Fruit fly (Drosophila melanogaster) whole organism, adult: ENCODE results near the gene mRpL16.

Experiments used
- CG11617 ChIP-seq: fragments of 200-800 bp; sonication (Bioruptor generic); optimal IDR thresholded peaks from 2 replicates; lab custom pipeline; 2017; ENCODE audit warnings: mild to moderate bottlenecking, missing biosample characterization, missing genetic modification reagents, missing genetic modification characterization
- CG12768 ChIP-seq: fragments of 200-800 bp; sonication (Bioruptor generic); optimal IDR thresholded peaks from 2 replicates; lab custom pipeline; 2017; ENCODE audit warnings: missing biosample characterization, missing genetic modification characterization, mild to moderate bottlenecking, moderate library complexity, missing genetic modification reagents
- CG14711 ChIP-seq: fragments of 200-800 bp; sonication (Bioruptor generic); optimal IDR thresholded peaks from 2 replicates; lab custom pipeline; 2018; ENCODE audit warnings: missing biosample characterization, mild to moderate bottlenecking, missing genetic modification characterization, moderate library complexity
- CG1620 ChIP-seq: fragments of 200-800 bp; sonication (Bioruptor generic); optimal IDR thresholded peaks from 2 replicates; lab custom pipeline; 2016; ENCODE audit warnings: missing biosample characterization, missing genetic modification characterization
- CG33017 ChIP-seq: fragments of 200-800 bp; sonication (Bioruptor generic); optimal IDR thresholded peaks from 2 replicates; lab custom pipeline; 2018; ENCODE audit warnings: missing biosample characterization, mild to moderate bottlenecking, missing genetic modification characterization, moderate library complexity
- CG5204 ChIP-seq: fragments of 200-800 bp; sonication (Bioruptor generic); optimal IDR thresholded peaks from 2 replicates; lab custom pipeline; 2016; ENCODE audit warnings: missing biosample characterization, missing genetic modification characterization
- CG7045 ChIP-seq: fragments of 200-800 bp; sonication (Bioruptor generic); optimal IDR thresholded peaks from 2 replicates; lab custom pipeline; 2017; ENCODE audit warnings: missing biosample characterization, mild to moderate bottlenecking, missing genetic modification characterization
- CG7101 ChIP-seq: fragments of 200-800 bp; sonication (Bioruptor generic); optimal IDR thresholded peaks from 2 replicates; lab custom pipeline; 2018; ENCODE audit warnings: missing biosample characterization, mild to moderate bottlenecking, missing genetic modification characterization, moderate library complexity
- Clk ChIP-seq: fragments of 200-800 bp; sonication (Bioruptor generic); optimal IDR thresholded peaks from 2 replicates; lab custom pipeline; 2017; ENCODE audit warnings: missing biosample characterization, missing genetic modification characterization
- Crg-1 ChIP-seq: fragments of 200-800 bp; sonication (Bioruptor generic); optimal IDR thresholded peaks from 2 replicates; lab custom pipeline; 2016; ENCODE audit warnings: missing biosample characterization, missing genetic modification characterization
- Hr96 ChIP-seq: fragments of 200-800 bp; sonication (Bioruptor generic); optimal IDR thresholded peaks from 2 replicates; lab custom pipeline; 2016; ENCODE audit warnings: missing biosample characterization, missing genetic modification characterization
- Mnt ChIP-seq: fragments of 200-800 bp; sonication (Bioruptor generic); optimal IDR thresholded peaks from 2 replicates; lab custom pipeline; 2016; ENCODE audit warnings: missing biosample characterization, mild to moderate bottlenecking, missing genetic modification characterization
- bab1 ChIP-seq: fragments of 200-800 bp; sonication (Bioruptor generic); optimal IDR thresholded peaks from 3 replicates; lab custom pipeline; 2019; ENCODE audit warnings: missing biosample characterization, mild to moderate bottlenecking, missing genetic modification characterization, moderate library complexity
- cic ChIP-seq: fragments of 200-800 bp; sonication (Bioruptor generic); optimal IDR thresholded peaks from 2 replicates; lab custom pipeline; 2017; ENCODE audit warnings: missing biosample characterization, mild to moderate bottlenecking, missing genetic modification characterization, moderate library complexity
- cnc ChIP-seq, 2 experiments: fragments of >200 bp; optimal IDR thresholded peaks; 2 replicates each; lab custom pipeline; 2017
- kay ChIP-seq: fragments of 200-800 bp; sonication (Bioruptor generic); peaks from one replicate; lab custom pipeline; 2016; ENCODE audit warnings: missing biosample characterization, missing genetic modification characterization, borderline replicate concordance
- ovo ChIP-seq: fragments of 200-800 bp; sonication (Bioruptor generic); optimal IDR thresholded peaks from 2 replicates; lab custom pipeline; 2016; ENCODE audit warnings: missing biosample characterization, missing genetic modification characterization
- pad ChIP-seq: fragments of 200-800 bp; sonication (Bioruptor generic); optimal IDR thresholded peaks from 3 replicates; lab custom pipeline; 2017; ENCODE audit warnings: missing biosample characterization, missing genetic modification characterization, mild to moderate bottlenecking, moderate library complexity, missing genetic modification reagents
- tj ChIP-seq: fragments of 200-800 bp; sonication (Bioruptor generic); optimal IDR thresholded peaks from 3 replicates; lab custom pipeline; 2017; ENCODE audit warnings: missing biosample characterization, mild to moderate bottlenecking, missing genetic modification characterization, moderate library complexity
- toe ChIP-seq: fragments of 200-800 bp; sonication (Bioruptor generic); optimal IDR thresholded peaks from 2 replicates; lab custom pipeline; 2016; ENCODE audit warnings: missing biosample characterization, missing genetic modification characterization

The mRpL16 gene

DNA sequence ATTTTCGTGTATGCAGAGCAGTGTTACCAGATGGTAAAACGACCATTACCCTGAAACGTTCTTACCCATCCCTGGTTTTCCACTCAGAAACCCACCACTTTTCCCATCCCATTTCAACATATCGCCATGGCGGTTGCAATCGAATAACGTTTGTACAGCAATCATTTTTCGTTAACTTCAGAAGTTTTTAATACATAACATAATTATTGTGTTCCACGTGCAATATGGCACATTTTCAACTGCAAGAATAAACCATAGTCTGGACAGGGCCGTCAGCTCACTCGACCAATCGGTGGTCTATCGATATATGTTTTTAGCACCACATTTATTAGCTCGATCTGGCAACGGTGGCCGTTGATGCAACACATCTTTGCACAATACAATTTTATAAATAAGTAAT, at the start of gene mRpL16, which contains the start of gene trr:
Gene mRpL16 (plus strand): TSS at position 331 of the 400 bp plus-strand sequence.
Gene trr (minus strand): TSS at position 25 of the 400 bp plus-strand sequence.
- no peak for TF ChIP-seq cic (GFP tag; lab: Kevin White, UChicago)
- peak; percentile 81 for TF ChIP-seq bab1 (GFP tag; lab: Kevin White, UChicago)
- no peak for TF ChIP-seq CG7045 (GFP tag; lab: Kevin White, UChicago)
- TF ChIP-seq Clk (GFP tag; lab: Kevin White, UChicago), result no peak
- peak; percentile 49 for TF ChIP-seq tj (GFP tag; lab: Kevin White, UChicago)
- TF ChIP-seq Crg-1 (GFP tag; lab: Kevin White, UChicago), result peak; percentile 18
- peak; percentile 54 for TF ChIP-seq CG14711 (tag; lab: Kevin White, UChicago)
- peak; percentile 57 for TF ChIP-seq pad (GFP tag; lab: Kevin White, UChicago)
- peak; percentile 65 for TF ChIP-seq Mnt (GFP tag; lab: Kevin White, UChicago)
- TF ChIP-seq kay (GFP tag; lab: Kevin White, UChicago), result no peak
- TF ChIP-seq CG12768 (GFP tag; lab: Kevin White, UChicago), result no peak
- TF ChIP-seq CG11617 (GFP tag; lab: Kevin White, UChicago), result peak; percentile 64
- peak; percentile 7 for TF ChIP-seq CG33017 (tag; lab: Kevin White, UChicago)
- TF ChIP-seq CG5204 (GFP tag; lab: Kevin White, UChicago), result no peak
- TF ChIP-seq toe (GFP tag; lab: Kevin White, UChicago), result no peak
- TF ChIP-seq cnc (optimal IDR thresholded peaks at IDR 0.05; lab: Kevin White, UChicago), result no peak
- TF ChIP-seq Hr96 (GFP tag; lab: Kevin White, UChicago), result no peak
- peak; percentile 64 for TF ChIP-seq CG7101 (tag; lab: Kevin White, UChicago)
- peak; percentile 53 for TF ChIP-seq CG1620 (GFP tag; lab: Kevin White, UChicago)
- no peak for TF ChIP-seq ovo (GFP tag; lab: Kevin White, UChicago)

- TF ChIP-seq kay (GFP tag; lab: Kevin White, UChicago), result no peak
- no peak for TF ChIP-seq bab1 (GFP tag; lab: Kevin White, UChicago)
- TF ChIP-seq CG5204 (GFP tag; lab: Kevin White, UChicago), result no peak
- no peak for TF ChIP-seq cic (GFP tag; lab: Kevin White, UChicago)
- no peak for TF ChIP-seq Mnt (GFP tag; lab: Kevin White, UChicago)
- no peak for TF ChIP-seq Hr96 (GFP tag; lab: Kevin White, UChicago)
- no peak for TF ChIP-seq ovo (GFP tag; lab: Kevin White, UChicago)
- TF ChIP-seq CG12768 (GFP tag; lab: Kevin White, UChicago), result no peak
- no peak for TF ChIP-seq CG7045 (GFP tag; lab: Kevin White, UChicago)
- TF ChIP-seq CG11617 (GFP tag; lab: Kevin White, UChicago), result no peak
- TF ChIP-seq CG14711 (tag; lab: Kevin White, UChicago), result no peak
- no peak for TF ChIP-seq tj (GFP tag; lab: Kevin White, UChicago)
- no peak for TF ChIP-seq pad (GFP tag; lab: Kevin White, UChicago)
- TF ChIP-seq CG7101 (tag; lab: Kevin White, UChicago), result no peak
- no peak for TF ChIP-seq Clk (GFP tag; lab: Kevin White, UChicago)
- no peak for TF ChIP-seq Crg-1 (GFP tag; lab: Kevin White, UChicago)
- TF ChIP-seq toe (GFP tag; lab: Kevin White, UChicago), result no peak
- no peak for TF ChIP-seq CG1620 (GFP tag; lab: Kevin White, UChicago)
Measured at dm6 chrX:1840520-1840919, 49.5 kb upstream of the mRpL16 start.

DNA sequence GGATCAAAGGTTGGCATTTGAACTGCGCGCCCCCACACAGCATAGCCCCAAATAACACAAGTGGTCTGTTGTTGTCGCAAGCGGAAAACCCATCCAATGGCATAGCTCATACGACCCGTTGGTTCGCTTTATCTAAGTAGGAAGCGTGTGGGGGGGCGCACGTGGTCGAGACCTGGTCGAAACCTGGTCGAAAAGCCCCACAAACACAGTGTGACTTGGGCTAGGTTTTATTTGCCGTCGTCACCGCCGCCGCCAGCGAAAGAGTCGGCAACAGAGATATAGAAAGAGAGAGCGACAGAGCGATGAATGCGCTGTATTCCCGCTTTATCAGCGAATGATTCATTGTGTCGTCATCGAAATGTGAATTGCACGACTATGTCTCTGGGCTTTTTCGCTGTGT, 47.2 kb upstream of the mRpL16 start:
- peak; percentile 58 for TF ChIP-seq kay (GFP tag; lab: Kevin White, UChicago)
- TF ChIP-seq tj (GFP tag; lab: Kevin White, UChicago), result peak; percentile 89
- no peak for TF ChIP-seq CG14711 (tag; lab: Kevin White, UChicago)
- no peak for TF ChIP-seq Crg-1 (GFP tag; lab: Kevin White, UChicago)
- TF ChIP-seq toe (GFP tag; lab: Kevin White, UChicago), result no peak
- no peak for TF ChIP-seq CG12768 (GFP tag; lab: Kevin White, UChicago)
- TF ChIP-seq CG1620 (GFP tag; lab: Kevin White, UChicago), result no peak
- no peak for TF ChIP-seq CG33017 (tag; lab: Kevin White, UChicago)
- peak; percentile 47 for TF ChIP-seq bab1 (GFP tag; lab: Kevin White, UChicago)
- TF ChIP-seq CG7101 (tag; lab: Kevin White, UChicago), result no peak
- no peak for TF ChIP-seq Hr96 (GFP tag; lab: Kevin White, UChicago)
- TF ChIP-seq cic (GFP tag; lab: Kevin White, UChicago), result peak; percentile 48
- no peak for TF ChIP-seq CG7045 (GFP tag; lab: Kevin White, UChicago)
- TF ChIP-seq CG5204 (GFP tag; lab: Kevin White, UChicago), result no peak
- peak; percentile 8 to 14 for TF ChIP-seq cnc (optimal IDR thresholded peaks at IDR 0.05; lab: Kevin White, UChicago)
- no peak for TF ChIP-seq Clk (GFP tag; lab: Kevin White, UChicago)
- no peak for TF ChIP-seq ovo (GFP tag; lab: Kevin White, UChicago)
- TF ChIP-seq pad (GFP tag; lab: Kevin White, UChicago), result no peak
- TF ChIP-seq CG11617 (GFP tag; lab: Kevin White, UChicago), result peak; percentile 9
- TF ChIP-seq Mnt (GFP tag; lab: Kevin White, UChicago), result peak; percentile 82

- peak; percentile 80 for TF ChIP-seq ovo (GFP tag; lab: Kevin White, UChicago)
- TF ChIP-seq CG7101 (tag; lab: Kevin White, UChicago), result peak; percentile 70
- TF ChIP-seq tj (GFP tag; lab: Kevin White, UChicago), result peak; percentile 36
- no peak for TF ChIP-seq Clk (GFP tag; lab: Kevin White, UChicago)
- TF ChIP-seq CG14711 (tag; lab: Kevin White, UChicago), result peak; percentile 35
- TF ChIP-seq CG11617 (GFP tag; lab: Kevin White, UChicago), result peak; percentile 49
- TF ChIP-seq kay (GFP tag; lab: Kevin White, UChicago), result peak; percentile 71
- peak; percentile 40 for TF ChIP-seq CG12768 (GFP tag; lab: Kevin White, UChicago)
- TF ChIP-seq CG5204 (GFP tag; lab: Kevin White, UChicago), result no peak
- TF ChIP-seq Mnt (GFP tag; lab: Kevin White, UChicago), result peak; percentile 59
- TF ChIP-seq Crg-1 (GFP tag; lab: Kevin White, UChicago), result peak; percentile 78
- TF ChIP-seq toe (GFP tag; lab: Kevin White, UChicago), result no peak
- peak; percentile 34 for TF ChIP-seq CG7045 (GFP tag; lab: Kevin White, UChicago)
- no peak for TF ChIP-seq bab1 (GFP tag; lab: Kevin White, UChicago)
- TF ChIP-seq cnc (optimal IDR thresholded peaks at IDR 0.05; lab: Kevin White, UChicago), result no peak
- TF ChIP-seq Hr96 (GFP tag; lab: Kevin White, UChicago), result no peak
- TF ChIP-seq cic (GFP tag; lab: Kevin White, UChicago), result peak; percentile 78
- TF ChIP-seq CG33017 (tag; lab: Kevin White, UChicago), result no peak
- TF ChIP-seq pad (GFP tag; lab: Kevin White, UChicago), result no peak
- TF ChIP-seq CG1620 (GFP tag; lab: Kevin White, UChicago), result peak; percentile 57
Measured at dm6 chrX:1845413-1845951, 44.6 kb upstream of the mRpL16 start.
